Worm (Caenorhabditis elegans): ENCODE results near the gene C49C8.8.

Gene C49C8.8

DNA sequence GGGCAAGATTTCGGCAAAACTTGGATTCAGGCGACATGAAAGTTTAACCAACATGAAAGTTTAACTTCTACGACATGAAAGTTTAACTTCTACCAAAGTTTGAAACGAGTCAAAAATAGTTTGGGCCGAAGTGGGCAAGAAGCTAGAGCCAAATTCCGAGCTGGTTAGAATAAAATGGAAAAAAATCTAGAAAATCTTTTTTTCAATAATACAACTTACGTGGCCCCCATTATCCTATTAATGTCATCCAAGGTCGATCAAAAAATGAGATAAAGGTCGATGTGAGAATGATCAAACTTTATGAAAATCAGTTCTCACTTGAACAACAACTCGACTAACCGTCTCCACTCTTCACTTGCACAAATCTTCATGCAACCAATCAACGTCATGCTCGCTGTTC is 25.4 kb downstream of the C49C8.8 start, which contains the start of gene F08B4.8:
Gene F08B4.8 (plus strand): TSS at position 301 of the 400 bp plus-strand sequence.
- no peak for TF ChIP-seq him-1 (tag; optimal IDR thresholded peaks at IDR 0.05)
- no peak for TF ChIP-seq dao-5 (tag; optimal IDR thresholded peaks at IDR 0.05)
- no peak for TF ChIP-seq W03F9.2 (tag; optimal IDR thresholded peaks at IDR 0.05)

DNA sequence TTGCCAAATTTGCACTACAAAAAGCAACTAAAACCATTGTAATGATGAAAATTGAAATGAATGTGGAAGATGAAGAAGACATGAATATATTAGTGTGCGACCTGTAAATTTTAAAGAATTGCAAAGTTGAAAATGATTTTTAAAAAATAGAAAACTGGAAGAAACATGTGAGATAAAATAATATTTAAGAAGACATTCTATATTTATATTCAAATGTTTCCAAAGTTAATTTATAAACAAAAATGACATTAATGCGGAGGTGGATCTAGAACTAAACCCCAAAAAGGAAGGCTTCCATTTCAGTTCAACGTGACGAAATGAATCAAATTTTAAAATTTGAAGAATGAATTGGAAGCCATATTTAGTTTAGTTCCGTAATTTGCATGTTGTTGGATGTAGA is 27.3 kb downstream of the C49C8.8 start, which contains the start of gene nlp-60:
Gene nlp-60 (minus strand): TSS at position 101 of the 400 bp plus-strand sequence.
- TF ChIP-seq him-1 (tag; optimal IDR thresholded peaks at IDR 0.05) (no peak), W03F9.2 (tag; optimal IDR thresholded peaks at IDR 0.05) (no peak), dao-5 (tag; optimal IDR thresholded peaks at IDR 0.05) (no peak)

DNA sequence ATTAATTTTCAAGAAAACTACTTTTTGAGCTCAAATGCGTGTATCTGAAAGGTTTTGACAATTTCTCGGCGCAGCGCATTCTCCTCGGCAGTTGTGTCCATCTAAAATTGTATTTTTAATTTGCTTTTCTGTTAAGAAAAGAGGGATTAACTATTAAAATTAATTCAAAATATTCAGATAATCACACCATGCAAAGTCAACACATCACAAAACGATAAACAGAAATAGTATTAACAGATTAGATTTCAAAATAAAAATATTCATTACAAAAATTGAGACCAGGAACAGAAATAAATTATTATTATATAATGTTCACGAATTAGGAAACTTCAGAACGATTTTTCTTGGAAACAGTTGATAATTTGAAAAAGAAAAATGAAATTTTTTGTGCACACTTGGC is 34.6 kb downstream of the C49C8.8 start, which contains the start of gene pole-2:
Gene pole-2 (minus strand): TSS at position 101 of the 400 bp plus-strand sequence.
- TF ChIP-seq dao-5 (tag; optimal IDR thresholded peaks at IDR 0.05) (no peak), W03F9.2 (tag; optimal IDR thresholded peaks at IDR 0.05) (no peak), him-1 (tag; optimal IDR thresholded peaks at IDR 0.05) (no peak)

DNA sequence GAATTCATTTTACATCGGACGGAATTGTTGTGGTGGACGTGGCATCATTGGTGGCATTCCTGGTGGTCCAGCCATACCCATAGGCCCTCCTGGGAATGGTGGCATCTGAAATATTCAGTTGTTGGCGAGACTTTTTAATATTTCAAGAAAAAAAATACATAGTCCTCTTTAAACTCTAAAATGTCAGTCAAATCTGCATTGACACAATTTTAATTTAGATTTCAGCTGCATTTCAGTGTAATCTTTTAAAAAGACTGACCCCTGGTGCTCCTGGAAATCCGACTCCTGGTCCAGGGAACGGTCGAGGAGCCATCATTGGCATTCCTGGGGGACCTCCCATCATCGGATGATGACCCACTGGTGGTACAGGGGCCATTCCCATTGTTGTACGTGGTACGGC is 35.0 kb downstream of the C49C8.8 start:
- no peak for TF ChIP-seq W03F9.2 (tag; optimal IDR thresholded peaks at IDR 0.05)
- no peak for TF ChIP-seq dao-5 (tag; optimal IDR thresholded peaks at IDR 0.05)
- no peak for TF ChIP-seq him-1 (tag; optimal IDR thresholded peaks at IDR 0.05)

DNA sequence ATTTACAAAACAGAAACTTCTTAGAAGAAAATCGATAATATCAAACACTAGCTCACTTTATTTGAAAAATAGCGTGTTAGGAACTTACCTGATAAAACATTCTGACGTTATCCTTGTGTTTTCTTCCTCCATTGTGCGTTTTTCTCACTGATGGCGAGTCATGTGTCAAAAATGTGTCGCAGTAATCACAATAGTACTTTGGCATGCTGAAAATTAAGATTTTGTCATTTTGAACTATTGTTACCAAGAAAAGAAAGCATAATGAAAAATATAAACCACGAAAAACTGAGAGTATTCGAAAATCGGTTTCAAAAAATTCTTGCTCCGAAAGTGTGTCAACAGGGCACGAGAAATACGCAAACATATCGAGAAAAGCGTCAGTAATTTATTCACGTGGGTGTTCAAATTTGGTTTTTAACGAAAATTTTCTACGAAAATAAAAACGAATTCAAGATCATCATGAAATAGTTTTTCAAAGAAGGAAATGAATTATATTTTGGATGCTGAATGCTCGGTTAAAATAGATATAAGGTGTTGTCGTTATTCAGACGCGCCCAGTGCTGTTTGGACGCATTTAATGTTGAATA is 35.8 kb downstream of the C49C8.8 start, which contains the start of gene snrp-3:
Gene snrp-3 (minus strand): TSS at position 206 of the 587 bp plus-strand sequence.
- TF ChIP-seq W03F9.2 (tag; optimal IDR thresholded peaks at IDR 0.05) (peak; percentile 85), him-1 (tag; optimal IDR thresholded peaks at IDR 0.05) (no peak)

DNA sequence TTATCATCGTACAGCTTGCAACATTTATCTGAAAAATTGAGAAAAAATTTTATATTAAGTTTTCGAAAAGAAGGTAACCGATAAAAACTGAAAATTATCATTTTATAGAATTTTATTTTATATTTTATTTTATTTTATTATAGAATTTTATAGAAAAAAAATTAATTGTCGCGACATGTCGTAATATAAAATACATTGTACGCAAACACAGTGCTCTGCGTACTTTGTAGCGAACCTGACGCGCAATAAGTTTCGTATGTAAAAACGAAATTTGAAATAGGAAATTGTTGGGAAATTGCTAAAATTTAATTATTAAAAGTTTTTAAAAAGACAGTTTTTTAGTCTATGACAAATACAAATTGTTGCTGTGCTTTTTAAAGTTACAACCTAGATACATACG is 39.6 kb downstream of the C49C8.8 start, which contains the start of the genes hst-1 and ints-6:
Gene hst-1 (minus strand): TSS at position 28 of the 400 bp plus-strand sequence.
Gene ints-6 (plus strand): TSS at position 260 of the 400 bp plus-strand sequence.
- TF ChIP-seq dao-5 (tag; optimal IDR thresholded peaks at IDR 0.05) (no peak), W03F9.2 (tag; optimal IDR thresholded peaks at IDR 0.05) (peak; percentile 65)

DNA sequence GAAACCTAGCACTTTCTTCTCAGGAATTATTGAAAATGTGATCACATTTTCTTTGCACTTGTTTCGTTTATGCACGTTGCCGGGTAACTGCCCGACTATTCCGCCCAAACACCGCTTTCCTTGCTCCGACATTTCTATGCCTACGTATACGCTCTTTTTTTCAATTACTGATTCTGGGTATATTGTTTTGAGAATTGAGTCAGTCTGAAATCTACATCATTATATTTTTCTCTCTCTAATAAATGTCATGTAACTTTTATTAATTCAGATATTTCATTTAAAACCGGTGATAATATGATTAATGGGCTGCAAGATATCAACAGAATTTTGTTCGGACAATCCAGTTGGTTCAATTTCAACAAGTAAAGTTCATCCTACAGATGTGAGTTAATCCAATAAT is 45.5 kb downstream of the C49C8.8 start, which contains the start of gene ttll-11:
Gene ttll-11 (plus strand): TSS at position 301 of the 400 bp plus-strand sequence.
- no peak for TF ChIP-seq dao-5 (tag; optimal IDR thresholded peaks at IDR 0.05)
- no peak for TF ChIP-seq W03F9.2 (tag; optimal IDR thresholded peaks at IDR 0.05)
- no peak for TF ChIP-seq him-1 (tag; optimal IDR thresholded peaks at IDR 0.05)
